Fruit fly (Drosophila melanogaster) whole organism, embryonic: ENCODE results near the gene CG13024.

ENCODE experiments used
- Atf6 ChIP-seq: fragments of 200-800 bp; sonication (Bioruptor generic); IDR thresholded peaks from 2 replicates; pipeline ENCODE4 v1.3.6; 2022; ENCODE audit warnings: missing biosample characterization, missing genetic modification characterization
- B-H2 ChIP-seq: fragments of 200-800 bp; sonication (Bioruptor generic); optimal IDR thresholded peaks from 2 replicates; lab custom pipeline; 2018; ENCODE audit warnings: missing biosample characterization, mild to moderate bottlenecking, missing genetic modification characterization
- Bgb ChIP-seq: fragments of 200-800 bp; sonication (Bioruptor generic); IDR thresholded peaks from 2 replicates; pipeline ENCODE4 v1.3.6; 2022; ENCODE audit warnings: missing biosample characterization, missing genetic modification characterization; ENCODE audit not compliant: partially characterized antibody
- CG10431 ChIP-seq: fragments of 200-800 bp; sonication (Bioruptor generic); optimal IDR thresholded peaks from 3 replicates; lab custom pipeline; 2018; ENCODE audit warnings: missing biosample characterization, mild to moderate bottlenecking, missing genetic modification characterization
- CG10565 ChIP-seq: fragments of 200-800 bp; sonication (Bioruptor generic); optimal IDR thresholded peaks from 3 replicates; lab custom pipeline; 2016; ENCODE audit warnings: missing biosample characterization, mild to moderate bottlenecking, missing genetic modification characterization
- CG11695 ChIP-seq: fragments of 200-800 bp; sonication (Bioruptor generic); IDR thresholded peaks from 3 replicates; pipeline ENCODE4 v1.3.6; 2022; ENCODE audit warnings: missing biosample characterization, missing genetic modification characterization
- CG11696 ChIP-seq: fragments of 200-800 bp; sonication (Bioruptor generic); IDR thresholded peaks from 2 replicates; pipeline ENCODE4 v1.3.6; 2022; ENCODE audit warnings: missing biosample characterization, missing genetic modification characterization
- CG15479 ChIP-seq: fragments of 200-800 bp; sonication (Bioruptor generic); optimal IDR thresholded peaks from 3 replicates; lab custom pipeline; 2019; ENCODE audit warnings: missing biosample characterization, mild to moderate bottlenecking, missing genetic modification characterization, moderate library complexity
- CG17186 ChIP-seq: fragments of 200-800 bp; sonication (Bioruptor generic); optimal IDR thresholded peaks from 3 replicates; lab custom pipeline; 2017; ENCODE audit warnings: missing biosample characterization, missing genetic modification reagents, missing genetic modification characterization
- CG17359 ChIP-seq: fragments of 200-800 bp; sonication (Bioruptor generic); optimal IDR thresholded peaks from 3 replicates; lab custom pipeline; 2018; ENCODE audit warnings: missing biosample characterization, mild to moderate bottlenecking, missing genetic modification characterization, moderate library complexity
- CG2202 ChIP-seq: fragments of 200-800 bp; sonication (Bioruptor generic); optimal IDR thresholded peaks from 2 replicates; lab custom pipeline; 2018; ENCODE audit warnings: missing biosample characterization, mild to moderate bottlenecking, missing genetic modification characterization
- CG2678 ChIP-seq: fragments of 200-800 bp; sonication (Bioruptor generic); optimal IDR thresholded peaks from 3 replicates; lab custom pipeline; 2019; ENCODE audit warnings: missing biosample characterization, mild to moderate bottlenecking, missing genetic modification characterization, moderate library complexity
- CG2875 ChIP-seq: fragments of 200-800 bp; sonication (Bioruptor generic); optimal IDR thresholded peaks from 2 replicates; lab custom pipeline; 2017; ENCODE audit warnings: missing biosample characterization, mild to moderate bottlenecking, missing genetic modification characterization, missing genetic modification reagents
- CG31224 ChIP-seq: fragments of 200-800 bp; sonication (Bioruptor generic); IDR thresholded peaks from 2 replicates; pipeline ENCODE4 v1.3.6; 2022; ENCODE audit warnings: missing biosample characterization, missing genetic modification characterization
- CG31365 ChIP-seq: fragments of 200-800 bp; sonication (Bioruptor generic); optimal IDR thresholded peaks from 2 replicates; lab custom pipeline; 2018; ENCODE audit warnings: missing biosample characterization, mild to moderate bottlenecking, missing genetic modification characterization
- CG32532 ChIP-seq: fragments of 200-800 bp; sonication (Bioruptor generic); IDR thresholded peaks from 2 replicates; pipeline ENCODE4 v1.3.6; 2022; ENCODE audit warnings: missing biosample characterization, missing genetic modification characterization
- CG3726 ChIP-seq: fragments of 200-800 bp; sonication (Bioruptor generic); IDR thresholded peaks from 3 replicates; pipeline ENCODE4, ENCODE4 v1.3.6; 2022; ENCODE audit warnings: missing biosample characterization, missing genetic modification characterization
- CG3838 ChIP-seq: fragments of 200-800 bp; sonication (Bioruptor generic); optimal IDR thresholded peaks from 3 replicates; lab custom pipeline; 2016; ENCODE audit warnings: missing biosample characterization, missing genetic modification characterization
- CG6689 ChIP-seq: fragments of 200-800 bp; sonication (Bioruptor generic); IDR thresholded peaks from 2 replicates; pipeline ENCODE4 v1.3.6; 2022; ENCODE audit warnings: missing biosample characterization, missing genetic modification characterization
- CG7839 ChIP-seq: fragments of 200-800 bp; sonication (Bioruptor generic); optimal IDR thresholded peaks from 3 replicates; lab custom pipeline; 2018; ENCODE audit warnings: missing biosample characterization, mild to moderate bottlenecking, missing genetic modification characterization, moderate library complexity
- CG8765 ChIP-seq: fragments of 200-800 bp; sonication (Bioruptor generic); IDR thresholded peaks from 2 replicates; pipeline ENCODE4 v1.3.6; 2022; ENCODE audit warnings: missing biosample characterization, missing genetic modification characterization
- CG8924 ChIP-seq: fragments of 200-800 bp; optimal IDR thresholded peaks from 3 replicates; lab custom pipeline; 2019; ENCODE audit warnings: missing biosample characterization, mild to moderate bottlenecking, missing genetic modification characterization, moderate library complexity
- D ChIP-seq, 2 experiments: fragments of 200-800 bp in 1 of 2; fragments of >200 bp in 1 of 2; sonication (Bioruptor generic) in 1 of 2; optimal IDR thresholded peaks; 2 replicates in 1 of 2; 3 replicates in 1 of 2; lab custom pipeline; 2017; ENCODE audit warnings: mild to moderate bottlenecking in 1 of 2, missing biosample characterization in 1 of 2, missing genetic modification characterization in 1 of 2, missing genetic modification reagents in 1 of 2
- Ets97D ChIP-seq: fragments of 200-800 bp; sonication (Bioruptor generic); optimal IDR thresholded peaks from 3 replicates; lab custom pipeline; 2016; ENCODE audit warnings: missing biosample characterization, missing genetic modification characterization
- Fer1 ChIP-seq: fragments of 200-800 bp; sonication (Bioruptor generic); optimal IDR thresholded peaks from 2 replicates; lab custom pipeline; 2017; ENCODE audit warnings: missing biosample characterization, mild to moderate bottlenecking, missing genetic modification characterization
- H2.0 ChIP-seq: fragments of 200-800 bp; sonication (Bioruptor generic); IDR thresholded peaks from 2 replicates; pipeline ENCODE4 v1.3.6; 2022; ENCODE audit warnings: missing biosample characterization, missing genetic modification characterization
- Hmx ChIP-seq: fragments of 200-800 bp; sonication (Bioruptor generic); optimal IDR thresholded peaks from 2 replicates; lab custom pipeline; 2016; ENCODE audit warnings: missing biosample characterization, missing genetic modification characterization
- Hr78 ChIP-seq, 2 experiments: fragments of 200-800 bp in 1 of 2; fragments of >200 bp in 1 of 2; sonication (Bioruptor generic) in 1 of 2; optimal IDR thresholded peaks; 2 replicates each; lab custom pipeline; 2017 to 2019; ENCODE audit warnings: missing biosample characterization in 2 of 2, missing genetic modification characterization in 2 of 2, mild to moderate bottlenecking in 1 of 2, moderate library complexity in 1 of 2
- MTF-1 ChIP-seq: fragments of 200-800 bp; sonication (Bioruptor generic); optimal IDR thresholded peaks from 2 replicates; lab custom pipeline; 2018; ENCODE audit warnings: missing biosample characterization, mild to moderate bottlenecking, missing genetic modification characterization, borderline replicate concordance
- Mad ChIP-seq: fragments of 200-800 bp; sonication (Bioruptor generic); optimal IDR thresholded peaks from 2 replicates; lab custom pipeline; 2016; ENCODE audit warnings: missing biosample characterization, missing genetic modification characterization
- Xrp1 ChIP-seq: fragments of 200-800 bp; sonication (Bioruptor generic); IDR thresholded peaks from 2 replicates; pipeline ENCODE4 v1.3.6; 2022; ENCODE audit warnings: missing biosample characterization, missing genetic modification characterization
- chm ChIP-seq: fragments of 200-800 bp; sonication (Bioruptor generic); IDR thresholded peaks from 2 replicates; pipeline ENCODE4 v1.3.6; 2022; ENCODE audit warnings: missing biosample characterization, missing genetic modification characterization
- ewg ChIP-seq: fragments of 200-800 bp; sonication (Bioruptor generic); optimal IDR thresholded peaks from 3 replicates; lab custom pipeline; 2017; ENCODE audit warnings: mild to moderate bottlenecking, missing biosample characterization, missing genetic modification reagents, missing genetic modification characterization
- fd96Cb ChIP-seq: fragments of 200-800 bp; sonication (Bioruptor generic); optimal IDR thresholded peaks from 2 replicates; lab custom pipeline; 2018; ENCODE audit warnings: missing biosample characterization, mild to moderate bottlenecking, missing genetic modification characterization, moderate library complexity
- grn ChIP-seq: fragments of 200-800 bp; sonication (Bioruptor generic); optimal IDR thresholded peaks from 3 replicates; lab custom pipeline; 2017; ENCODE audit warnings: missing biosample characterization, missing genetic modification characterization
- insv ChIP-seq, 2 experiments: fragments of 200-800 bp; sonication (Bioruptor generic); optimal IDR thresholded peaks; 3 replicates each; lab custom pipeline; 2016 to 2018; ENCODE audit warnings: missing biosample characterization in 2 of 2, missing genetic modification characterization in 2 of 2
- kni ChIP-seq: fragments of 200-800 bp; sonication (Bioruptor generic); optimal IDR thresholded peaks from 3 replicates; lab custom pipeline; 2017; ENCODE audit warnings: mild to moderate bottlenecking, missing biosample characterization, missing genetic modification reagents, missing genetic modification characterization
- lbe ChIP-seq: fragments of 200-800 bp; sonication (Bioruptor generic); optimal IDR thresholded peaks from 2 replicates; lab custom pipeline; 2016; ENCODE audit warnings: missing biosample characterization, mild to moderate bottlenecking, missing genetic modification characterization
- nmo ChIP-seq: fragments of 200-800 bp; sonication (Bioruptor generic); optimal IDR thresholded peaks from 2 replicates; lab custom pipeline; 2018; ENCODE audit warnings: missing biosample characterization, mild to moderate bottlenecking, missing genetic modification characterization, moderate library complexity
- prd ChIP-seq, 3 experiments: fragments of >200 bp in 2 of 3; fragments of 200-800 bp in 1 of 3; sonication (Bioruptor generic) in 1 of 3; optimal IDR thresholded peaks in 2 of 3; IDR thresholded peaks in 1 of 3; 2 replicates in 2 of 3; 3 replicates in 1 of 3; pipeline versions ENCODE4 v1.3.6 to Lab custom; 2017 to 2022; ENCODE audit warnings: missing biosample characterization in 1 of 3, missing genetic modification characterization in 1 of 3
- pros ChIP-seq: fragments of 200-800 bp; sonication (Bioruptor generic); optimal IDR thresholded peaks from 3 replicates; lab custom pipeline; 2019; ENCODE audit warnings: missing biosample characterization, mild to moderate bottlenecking, missing genetic modification characterization, moderate library complexity
- pzg ChIP-seq: fragments of 200-800 bp; sonication (Bioruptor generic); optimal IDR thresholded peaks from 3 replicates; lab custom pipeline; 2018; ENCODE audit warnings: missing biosample characterization, mild to moderate bottlenecking, missing genetic modification characterization, moderate library complexity
- sens-2 ChIP-seq: fragments of 200-800 bp; sonication (Bioruptor generic); IDR thresholded peaks from 2 replicates; pipeline ENCODE4 v1.3.6; 2022; ENCODE audit warnings: missing biosample characterization, missing genetic modification characterization
- sima ChIP-seq: fragments of 200-800 bp; sonication (Bioruptor generic); optimal IDR thresholded peaks from 2 replicates; lab custom pipeline; 2016; ENCODE audit warnings: missing biosample characterization, missing genetic modification characterization
- slbo ChIP-seq: fragments of 200-800 bp; sonication (Bioruptor generic); IDR thresholded peaks from 2 replicates; pipeline ENCODE4 v1.3.6; 2022; ENCODE audit warnings: missing biosample characterization, missing genetic modification characterization
- slou ChIP-seq: fragments of 200-800 bp; sonication (Bioruptor generic); optimal IDR thresholded peaks from 3 replicates; lab custom pipeline; 2016; ENCODE audit warnings: missing biosample characterization, missing genetic modification characterization
- tll ChIP-seq, 2 experiments: fragments of 200-800 bp in 1 of 2; fragments of >200 bp in 1 of 2; sonication (Bioruptor generic) in 1 of 2; optimal IDR thresholded peaks; 2 replicates each; lab custom pipeline; 2017 to 2019; ENCODE audit warnings: missing biosample characterization in 2 of 2, missing genetic modification characterization in 2 of 2, mild to moderate bottlenecking in 1 of 2, moderate library complexity in 1 of 2
- twi ChIP-seq: fragments of 200-800 bp; optimal IDR thresholded peaks from 2 replicates; lab custom pipeline; 2019; ENCODE audit warnings: missing biosample characterization, mild to moderate bottlenecking, missing genetic modification characterization, moderate library complexity
- wor ChIP-seq: fragments of 200-800 bp; sonication (Bioruptor generic); IDR thresholded peaks from 2 replicates; pipeline ENCODE4 v1.3.6; 2022; ENCODE audit warnings: missing biosample characterization, missing genetic modification characterization
- yki ChIP-seq: fragments of >200 bp; optimal IDR thresholded peaks from 3 replicates; lab custom pipeline; 2018

The CG13024 gene

dm6 chr3L:16818063-16818462 lies 10.8 kb downstream of the CG13024 start:
- TF ChIP-seq CG11696 (GFP tag; lab: Robert Waterston, UW) (no peak), CG17186 (GFP tag; lab: Kevin White, UChicago) (no peak), CG11695 (GFP tag; lab: Robert Waterston, UW) (no peak), Hr78 (GFP tag; optimal IDR thresholded peaks at IDR 0.05; lab: Kevin White, UChicago) (no peak), CG2202 (tag; lab: Kevin White, UChicago) (no peak), D (optimal IDR thresholded peaks at IDR 0.05; lab: Kevin White, UChicago) (no peak), D (GFP tag; optimal IDR thresholded peaks at IDR 0.05; lab: Kevin White, UChicago) (no peak), Ets97D (no peak), CG17359 (tag; lab: Kevin White, UChicago) (no peak), Atf6 (GFP tag; lab: Robert Waterston, UW) (no peak), CG2875 (GFP tag; lab: Kevin White, UChicago) (no peak), slou (GFP tag; lab: Kevin White, UChicago) (no peak), slbo (GFP tag; lab: Robert Waterston, UW) (no peak), Fer1 (GFP tag; lab: Kevin White, UChicago) (no peak), CG3726 (GFP tag; lab: Robert Waterston, UW) (no peak), yki (lab: Kevin White, UChicago) (no peak), CG31365 (no peak), CG31224 (no peak), sens-2 (GFP tag; lab: Robert Waterston, UW) (no peak), twi (tag; lab: Kevin White, UChicago) (no peak), chm (GFP tag; lab: Robert Waterston, UW) (no peak), Bgb (GFP tag; lab: Robert Waterston, UW) (no peak), Mad (GFP tag; lab: Kevin White, UChicago) (no peak), pzg (GFP tag; lab: Kevin White, UChicago) (no peak), CG3838 (GFP tag; lab: Kevin White, UChicago) (no peak), Xrp1 (peak; percentile 24; the same call in 1 of the 2 replicates), CG32532 (GFP tag; lab: Robert Waterston, UW) (no peak), nmo (GFP tag; lab: Kevin White, UChicago) (no peak), Hmx (GFP tag; lab: Kevin White, UChicago) (no peak), B-H2 (GFP tag; lab: Kevin White, UChicago) (no peak), grn (GFP tag; lab: Kevin White, UChicago) (no peak), prd (optimal IDR thresholded peaks at IDR 0.05; lab: Kevin White, UChicago) (no peak), prd (GFP tag; IDR thresholded peaks at IDR 0.05; lab: Robert Waterston, UW) (no peak), CG10565 (GFP tag; lab: Kevin White, UChicago) (no peak), sima (GFP tag; lab: Kevin White, UChicago) (no peak), CG7839 (no peak), CG15479 (no peak), tll (GFP tag; optimal IDR thresholded peaks at IDR 0.05; lab: Kevin White, UChicago) (no peak), lbe (peak; percentile 86), kni (GFP tag; lab: Kevin White, UChicago) (no peak), wor (GFP tag; lab: Robert Waterston, UW) (no peak), insv (GFP tag; optimal IDR thresholded peaks at IDR 0.05; lab: Kevin White, UChicago) (no peak), MTF-1 (GFP tag; lab: Kevin White, UChicago) (no peak), CG10431 (no peak), CG6689 (GFP tag; lab: Robert Waterston, UW) (0 out of 2 replicates have a peak, but pooled peaks have one; percentile 21), fd96Cb (tag; lab: Kevin White, UChicago) (no peak), CG2678 (tag; lab: Kevin White, UChicago) (no peak), H2.0 (GFP tag; lab: Robert Waterston, UW) (no peak), CG8765 (GFP tag; lab: Robert Waterston, UW) (no peak), pros (GFP tag; lab: Kevin White, UChicago) (no peak), CG8924 (tag; lab: Kevin White, UChicago) (no peak), ewg (no peak)
